Fruit fly (Drosophila melanogaster): ENCODE results near the gene CG33189.

CG33189 gene

dm6 chr3R:8808518-8808921, 27.9 kb upstream of the CG33189 start (continued):
- TF ChIP-seq CG16813 (GFP tag; IDR thresholded peaks at IDR 0.05; ENCODE audit: partially characterized antibody) (no peak), exex (tag; optimal IDR thresholded peaks at IDR 0.05) (no peak), CG7357 (GFP tag; IDR thresholded peaks at IDR 0.05) (peak; percentile 57; the same call in 1 of the 3 replicates), psq (GFP tag; optimal IDR thresholded peaks at IDR 0.05) (no peak), CG3847 (GFP tag; IDR thresholded peaks at IDR 0.05) (no peak), Rfx (GFP tag; IDR thresholded peaks at IDR 0.05) (0 out of 2 replicates have a peak, but pooled peaks have one; percentile 8), CG2129 (GFP tag; IDR thresholded peaks at IDR 0.05; ENCODE audit: partially characterized antibody) (no peak), CG13894 (tag; optimal IDR thresholded peaks at IDR 0.05) (no peak), fd102C (GFP tag; optimal IDR thresholded peaks at IDR 0.05) (peak; percentile 94), Gsc (GFP tag; IDR thresholded peaks at IDR 0.05) (no peak), CG1603 (tag; optimal IDR thresholded peaks at IDR 0.05) (peak; percentile 63), ssp (GFP tag; IDR thresholded peaks at IDR 0.05) (no peak), Nf-YA (GFP tag; IDR thresholded peaks at IDR 0.05) (no peak), CG15601 (tag; optimal IDR thresholded peaks at IDR 0.05) (peak; percentile 73), ara (GFP tag; IDR thresholded peaks at IDR 0.05) (peak; percentile 57), stwl (tag; optimal IDR thresholded peaks at IDR 0.05) (peak; percentile 61), en (GFP tag; optimal IDR thresholded peaks at IDR 0.05) (peak; percentile 55), CG15514 (GFP tag; optimal IDR thresholded peaks at IDR 0.05) (no peak), scrt (GFP tag; optimal IDR thresholded peaks at IDR 0.05) (peak; percentile 23), esg (GFP tag; conservative IDR thresholded peaks at IDR 0.05) (peak; percentile 48; the same call in 1 of the 2 replicates), CG6689 (GFP tag; IDR thresholded peaks at IDR 0.05) (peak; percentile 76), dpn (GFP tag; optimal IDR thresholded peaks at IDR 0.05) (peak; percentile 48 to 56), CG11085 (GFP tag; IDR thresholded peaks at IDR 0.05) (no peak), sim (GFP tag; IDR thresholded peaks at IDR 0.05) (no peak), CG9817 (tag; optimal IDR thresholded peaks at IDR 0.05) (no peak), sens-2 (GFP tag; IDR thresholded peaks at IDR 0.05) (0 out of 2 replicates have a peak, but pooled peaks have one; percentile 51), Hmr (GFP tag; optimal IDR thresholded peaks at IDR 0.05) (peak; percentile 21), NfI (GFP tag; optimal IDR thresholded peaks at IDR 0.05) (peak; percentile 32), slp2 (GFP tag; optimal IDR thresholded peaks at IDR 0.05) (peak; percentile 61), CG8765 (GFP tag; IDR thresholded peaks at IDR 0.05) (peak; percentile 75), grau (tag; optimal IDR thresholded peaks at IDR 0.05) (peak; percentile 79), row (GFP tag; IDR thresholded peaks at IDR 0.05) (peak; percentile 79), CG32772 (GFP tag; IDR thresholded peaks at IDR 0.05) (peak; percentile 48; the same call in 1 of the 2 replicates), dm (GFP tag; optimal IDR thresholded peaks at IDR 0.05) (no peak), CG7786 (GFP tag; optimal IDR thresholded peaks at IDR 0.05) (peak; percentile 45), Oaz (GFP tag; IDR thresholded peaks at IDR 0.05) (no peak), fd64A (GFP tag; optimal IDR thresholded peaks at IDR 0.05) (no peak), CG12155 (GFP tag; optimal IDR thresholded peaks at IDR 0.05) (peak; percentile 41), fu2 (GFP tag; optimal IDR thresholded peaks at IDR 0.05) (no peak), Trl (optimal IDR thresholded peaks at IDR 0.05) (no peak), Trl (GFP tag; optimal IDR thresholded peaks at IDR 0.05) (peak; percentile 17), HLH4C (GFP tag; IDR thresholded peaks at IDR 0.05; ENCODE audit: partially characterized antibody) (no peak), sqz (GFP tag; optimal IDR thresholded peaks at IDR 0.05) (peak; percentile 60), crc (GFP tag; optimal IDR thresholded peaks at IDR 0.05) (peak; percentile 18), Vsx1 (GFP tag; optimal IDR thresholded peaks at IDR 0.05) (peak; percentile 37), CG11560 (tag; IDR thresholded peaks at IDR 0.05) (no peak), gfzf (GFP tag; optimal IDR thresholded peaks at IDR 0.05) (no peak), shn (GFP tag; optimal IDR thresholded peaks at IDR 0.05) (no peak), CG10267 (tag; optimal IDR thresholded peaks at IDR 0.05) (peak; percentile 89), az2 (GFP tag; optimal IDR thresholded peaks at IDR 0.05) (peak; percentile 74), sima (GFP tag; optimal IDR thresholded peaks at IDR 0.05) (no peak)

All from whole organism, embryonic.